Fruit fly (Drosophila melanogaster) whole organism, embryonic: ENCODE measurements around the gene Act79B.

ENCODE experiments used
- CG15011 ChIP-seq: fragments of 200-800 bp; sonication (Bioruptor generic); optimal IDR thresholded peaks from 3 replicates; lab custom pipeline; 2018; ENCODE audit warnings: missing biosample characterization, mild to moderate bottlenecking, missing genetic modification characterization
- CG1647 ChIP-seq: fragments of 200-800 bp; sonication (Bioruptor generic); optimal IDR thresholded peaks from 3 replicates; lab custom pipeline; 2016; ENCODE audit warnings: missing biosample characterization, missing genetic modification characterization
- CG16813 ChIP-seq: fragments of 200-800 bp; sonication (Bioruptor generic); IDR thresholded peaks from 3 replicates; pipeline ENCODE4 v1.3.6; 2022; ENCODE audit warnings: missing biosample characterization, missing genetic modification characterization; ENCODE audit not compliant: partially characterized antibody
- CG17186 ChIP-seq: fragments of 200-800 bp; sonication (Bioruptor generic); optimal IDR thresholded peaks from 3 replicates; lab custom pipeline; 2017; ENCODE audit warnings: missing biosample characterization, missing genetic modification reagents, missing genetic modification characterization
- CG2129 ChIP-seq: fragments of 200-800 bp; sonication (Bioruptor generic); IDR thresholded peaks from 2 replicates; pipeline ENCODE4 v1.3.6; 2022; ENCODE audit warnings: missing biosample characterization, missing genetic modification characterization; ENCODE audit not compliant: partially characterized antibody
- CG2199 ChIP-seq: fragments of 200-800 bp; sonication (Bioruptor generic); IDR thresholded peaks from 3 replicates; pipeline ENCODE4 v1.3.6; 2022; ENCODE audit warnings: missing biosample characterization, missing genetic modification characterization
- CG2678 ChIP-seq: fragments of 200-800 bp; sonication (Bioruptor generic); optimal IDR thresholded peaks from 3 replicates; lab custom pipeline; 2019; ENCODE audit warnings: missing biosample characterization, mild to moderate bottlenecking, missing genetic modification characterization, moderate library complexity
- CG3163 ChIP-seq: fragments of 200-800 bp; sonication (Bioruptor generic); optimal IDR thresholded peaks from 3 replicates; lab custom pipeline; 2016; ENCODE audit warnings: missing biosample characterization, missing genetic modification characterization
- CG5953 ChIP-seq: fragments of 200-800 bp; sonication (Bioruptor generic); IDR thresholded peaks from 2 replicates; pipeline ENCODE4 v1.3.6; 2022; ENCODE audit warnings: missing biosample characterization, missing genetic modification characterization
- CTCF ChIP-seq: fragments of 200-800 bp; sonication (Bioruptor generic); optimal IDR thresholded peaks from 2 replicates; lab custom pipeline; 2017; ENCODE audit warnings: missing biosample characterization, mild to moderate bottlenecking, missing genetic modification characterization, moderate library complexity
- D19A ChIP-seq: fragments of 200-800 bp; optimal IDR thresholded peaks from 3 replicates; lab custom pipeline; 2019; ENCODE audit warnings: missing biosample characterization, mild to moderate bottlenecking, missing genetic modification characterization, moderate library complexity
- Deaf1 ChIP-seq: fragments of 200-800 bp; optimal IDR thresholded peaks from 3 replicates; lab custom pipeline; 2019; ENCODE audit warnings: missing biosample characterization, mild to moderate bottlenecking, missing genetic modification characterization, moderate library complexity
- Dip2 ChIP-seq: fragments of 200-800 bp; sonication (Bioruptor generic); IDR thresholded peaks from 2 replicates; pipeline ENCODE4 v1.3.6; 2022; ENCODE audit warnings: missing biosample characterization, missing genetic modification characterization
- Doc3 ChIP-seq: fragments of 200-800 bp; sonication (Bioruptor generic); IDR thresholded peaks from 3 replicates; pipeline ENCODE4 v1.3.6; 2022; ENCODE audit warnings: missing biosample characterization, missing genetic modification characterization; ENCODE audit not compliant: partially characterized antibody
- Gsc ChIP-seq: fragments of 200-800 bp; sonication (Bioruptor generic); IDR thresholded peaks from 2 replicates; pipeline ENCODE4 v1.3.6; 2022; ENCODE audit warnings: missing biosample characterization, missing genetic modification characterization
- Max ChIP-seq: fragments of 200-800 bp; sonication (Bioruptor generic); optimal IDR thresholded peaks from 2 replicates; lab custom pipeline; 2016; ENCODE audit warnings: missing biosample characterization, mild to moderate bottlenecking, missing genetic modification characterization
- Stat92E ChIP-seq, 3 experiments: fragments of >200 bp in 2 of 3; fragments of 200-800 bp in 1 of 3; sonication (Bioruptor generic) in 1 of 3; optimal IDR thresholded peaks; 2 replicates each; lab custom pipeline; 2017 to 2019; ENCODE audit warnings: missing biosample characterization in 3 of 3, missing genetic modification characterization in 3 of 3, mild to moderate bottlenecking in 1 of 3, moderate library complexity in 1 of 3
- Trl ChIP-seq, 3 experiments: fragments of >200 bp in 2 of 3; fragments of 200-800 bp in 1 of 3; sonication (Bioruptor generic) in 1 of 3; optimal IDR thresholded peaks; 2 replicates in 1 of 3; 3 replicates in 2 of 3; lab custom pipeline; 2016 to 2017; ENCODE audit warnings: missing biosample characterization in 1 of 3, missing genetic modification characterization in 1 of 3
- chinmo ChIP-seq: fragments of 200-800 bp; sonication (Bioruptor generic); IDR thresholded peaks from 4 replicates; pipeline ENCODE4 v1.3.6; 2022; ENCODE audit warnings: missing biosample characterization, missing genetic modification characterization; ENCODE audit not compliant: partially characterized antibody
- crol ChIP-seq: fragments of 200-800 bp; sonication (Bioruptor generic); IDR thresholded peaks from 2 replicates; pipeline ENCODE4 v1.3.6; 2022; ENCODE audit warnings: missing biosample characterization, missing genetic modification characterization
- eve ChIP-seq, 2 experiments: fragments of >200 bp; optimal IDR thresholded peaks; 2 replicates each; lab custom pipeline; 2017; ENCODE audit warnings: missing biosample characterization in 2 of 2, missing genetic modification characterization in 2 of 2
- fd3F ChIP-seq: fragments of 200-800 bp; sonication (Bioruptor generic); optimal IDR thresholded peaks from 2 replicates; lab custom pipeline; 2018; ENCODE audit warnings: missing biosample characterization, mild to moderate bottlenecking, missing genetic modification characterization, moderate library complexity
- fru ChIP-seq: fragments of >200 bp; optimal IDR thresholded peaks from 2 replicates; lab custom pipeline; 2017
- gsb ChIP-seq: fragments of 200-800 bp; sonication (Bioruptor generic); IDR thresholded peaks from 2 replicates; pipeline ENCODE4 v1.3.6; 2022; ENCODE audit warnings: missing biosample characterization, missing genetic modification characterization
- klu ChIP-seq: fragments of 200-800 bp; sonication (Bioruptor generic); IDR thresholded peaks from 2 replicates; pipeline ENCODE4 v1.3.6; 2022; ENCODE audit warnings: missing biosample characterization, missing genetic modification characterization
- kni ChIP-seq: fragments of 200-800 bp; sonication (Bioruptor generic); optimal IDR thresholded peaks from 3 replicates; lab custom pipeline; 2017; ENCODE audit warnings: mild to moderate bottlenecking, missing biosample characterization, missing genetic modification reagents, missing genetic modification characterization
- mld ChIP-seq: fragments of 200-800 bp; sonication (Bioruptor generic); IDR thresholded peaks from 3 replicates; pipeline ENCODE4 v1.3.6; 2022; ENCODE audit warnings: missing biosample characterization, missing genetic modification characterization; ENCODE audit not compliant: partially characterized antibody
- org-1 ChIP-seq: fragments of 200-800 bp; sonication (Bioruptor generic); optimal IDR thresholded peaks from 2 replicates; lab custom pipeline; 2017; ENCODE audit warnings: missing biosample characterization, missing genetic modification characterization
- otp ChIP-seq: fragments of 200-800 bp; sonication (Bioruptor generic); IDR thresholded peaks from 3 replicates; pipeline ENCODE4, ENCODE4 v1.3.6; 2022; ENCODE audit warnings: missing biosample characterization, missing genetic modification characterization
- row ChIP-seq: fragments of 200-800 bp; sonication (Bioruptor generic); IDR thresholded peaks from 3 replicates; pipeline ENCODE4 v1.3.6; 2022; ENCODE audit warnings: missing biosample characterization, missing genetic modification characterization
- scrt ChIP-seq: fragments of 200-800 bp; sonication (Bioruptor generic); optimal IDR thresholded peaks from 2 replicates; lab custom pipeline; 2018; ENCODE audit warnings: missing biosample characterization, mild to moderate bottlenecking, missing genetic modification characterization, moderate library complexity
- sens ChIP-seq: fragments of 200-800 bp; sonication (Bioruptor generic); peaks from one replicate; lab custom pipeline; 2016; ENCODE audit warnings: missing biosample characterization, missing genetic modification characterization
- slp2 ChIP-seq: fragments of 200-800 bp; sonication (Bioruptor generic); optimal IDR thresholded peaks from 2 replicates; lab custom pipeline; 2016; ENCODE audit warnings: missing biosample characterization, missing genetic modification characterization
- twi ChIP-seq: fragments of 200-800 bp; optimal IDR thresholded peaks from 2 replicates; lab custom pipeline; 2019; ENCODE audit warnings: missing biosample characterization, mild to moderate bottlenecking, missing genetic modification characterization, moderate library complexity
- vvl ChIP-seq: fragments of 200-800 bp; sonication (Bioruptor generic); IDR thresholded peaks from 2 replicates; pipeline ENCODE4 v1.3.6; 2022; ENCODE audit warnings: missing biosample characterization, missing genetic modification characterization

Gene Act79B

DNA sequence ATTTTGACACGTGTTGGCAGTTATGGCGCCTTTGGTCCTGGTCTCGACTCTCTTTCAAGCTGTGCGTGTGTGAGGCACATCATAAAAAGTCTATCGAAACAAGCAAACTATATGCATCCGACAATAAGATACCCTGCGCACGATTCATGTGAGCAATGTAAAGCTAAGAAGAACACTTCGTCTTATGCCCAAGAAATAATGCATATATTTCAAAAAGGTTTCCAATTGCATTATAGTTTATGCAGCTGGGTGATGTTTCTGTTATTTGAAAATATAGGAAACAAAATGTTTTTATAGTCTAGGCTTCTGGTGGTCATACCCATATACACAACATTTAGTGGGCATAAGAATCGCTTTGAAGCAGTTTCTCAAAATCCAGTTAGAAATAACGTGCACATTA lies 11.4 kb upstream of the Act79B start (continued):
- TF ChIP-seq vvl (GFP tag; lab: Robert Waterston, UW) (no peak), CG2129 (GFP tag; lab: Robert Waterston, UW) (no peak), eve (GFP tag; optimal IDR thresholded peaks at IDR 0.05; lab: Kevin White, UChicago) (no peak), sens (GFP tag; lab: Kevin White, UChicago) (peak; percentile 72), twi (no peak), Max (no peak), mld (GFP tag; lab: Robert Waterston, UW) (no peak), row (GFP tag; lab: Robert Waterston, UW) (peak; percentile 36; the same call in 2 of the 3 replicates)

DNA sequence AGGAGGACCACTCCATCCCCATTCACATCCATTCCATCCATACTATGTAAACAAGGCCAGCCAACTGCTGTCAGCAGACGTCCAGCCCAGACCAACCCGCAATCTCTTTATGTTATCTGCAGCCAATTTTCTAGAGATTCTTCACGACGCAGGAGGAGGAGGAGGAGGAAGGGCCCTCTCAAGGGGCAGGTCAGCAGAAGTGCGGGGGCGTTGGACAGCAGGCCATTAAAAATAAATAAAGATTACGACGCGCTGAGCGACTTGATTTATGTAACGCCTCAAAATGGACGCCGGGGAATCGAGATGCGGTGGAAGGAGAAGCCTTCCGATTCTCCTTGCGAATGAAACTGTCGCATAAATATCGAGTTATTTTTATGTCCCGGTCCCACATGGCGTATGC lies 5.2 kb upstream of the Act79B start:
- TF ChIP-seq org-1 (no peak), scrt (GFP tag; lab: Kevin White, UChicago) (no peak), crol (peak; percentile 48), chinmo (GFP tag; lab: Robert Waterston, UW) (no peak), twi (no peak)

DNA sequence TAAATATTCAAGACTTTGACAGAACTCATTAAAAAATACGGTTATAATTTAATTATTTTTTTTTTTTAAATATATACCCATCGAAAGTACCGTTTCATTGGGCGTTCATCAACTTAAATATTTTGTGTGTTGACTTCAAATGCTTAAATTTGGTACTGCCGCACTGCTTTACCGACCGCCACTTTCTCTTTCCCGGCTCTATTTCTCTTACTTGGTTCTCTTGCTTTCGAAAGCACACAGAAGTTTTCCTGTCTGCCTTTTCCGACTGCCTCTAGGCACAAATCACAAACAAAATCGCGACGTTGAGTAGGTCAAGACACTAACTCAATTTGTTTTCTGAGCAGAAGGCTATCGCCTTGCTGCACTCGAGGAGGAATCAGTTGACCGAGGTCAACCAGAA lies 9.0 kb downstream of the Act79B start:
- TF ChIP-seq fd3F, result no peak
- TF ChIP-seq CG15011 (GFP tag; lab: Kevin White, UChicago), result no peak
- peak; percentile 3 for TF ChIP-seq sens (GFP tag; lab: Kevin White, UChicago)
- TF ChIP-seq CG3163 (GFP tag; lab: Kevin White, UChicago), result peak; percentile 78
- peak; percentile 71 for TF ChIP-seq Deaf1
- TF ChIP-seq CG1647 (GFP tag; lab: Kevin White, UChicago), result no peak
- no peak for TF ChIP-seq slp2 (GFP tag; lab: Kevin White, UChicago)
- TF ChIP-seq Trl (optimal IDR thresholded peaks at IDR 0.05; lab: Kevin White, UChicago), result peak in 1 of 2 experiments; percentile 3
- no peak for TF ChIP-seq Trl (GFP tag; optimal IDR thresholded peaks at IDR 0.05; lab: Kevin White, UChicago)

DNA sequence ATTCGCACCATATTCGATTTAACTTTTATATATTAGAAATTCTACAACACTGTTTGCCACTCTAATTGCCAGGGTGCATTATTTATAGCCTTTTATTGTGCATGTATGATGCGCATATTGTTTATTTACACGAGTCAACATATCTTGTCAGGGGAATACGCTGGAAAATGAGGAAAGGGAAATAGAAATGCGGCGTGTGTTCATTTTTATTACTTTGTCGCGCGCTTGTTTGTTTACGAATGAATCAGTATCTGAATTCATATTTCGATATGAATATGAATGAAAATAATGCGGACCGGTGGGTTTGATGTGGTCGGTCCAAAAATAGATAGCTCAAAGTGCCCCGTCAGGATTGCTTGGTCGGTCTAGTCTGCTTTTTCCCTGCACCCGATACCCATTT lies 21.1 kb downstream of the Act79B start:
- TF ChIP-seq CG16813 (GFP tag; lab: Robert Waterston, UW) (no peak), Doc3 (GFP tag; lab: Robert Waterston, UW) (no peak), CTCF (no peak), Dip2 (no peak), CG3163 (GFP tag; lab: Kevin White, UChicago) (no peak), D19A (tag; lab: Kevin White, UChicago) (peak; percentile 76), CG2199 (GFP tag; lab: Robert Waterston, UW) (peak; percentile 100), kni (peak; percentile 1), Stat92E (GFP tag; optimal IDR thresholded peaks at IDR 0.05; lab: Kevin White, UChicago) (no peak), Gsc (GFP tag; lab: Robert Waterston, UW) (no peak), otp (GFP tag; lab: Robert Waterston, UW) (no peak)

DNA sequence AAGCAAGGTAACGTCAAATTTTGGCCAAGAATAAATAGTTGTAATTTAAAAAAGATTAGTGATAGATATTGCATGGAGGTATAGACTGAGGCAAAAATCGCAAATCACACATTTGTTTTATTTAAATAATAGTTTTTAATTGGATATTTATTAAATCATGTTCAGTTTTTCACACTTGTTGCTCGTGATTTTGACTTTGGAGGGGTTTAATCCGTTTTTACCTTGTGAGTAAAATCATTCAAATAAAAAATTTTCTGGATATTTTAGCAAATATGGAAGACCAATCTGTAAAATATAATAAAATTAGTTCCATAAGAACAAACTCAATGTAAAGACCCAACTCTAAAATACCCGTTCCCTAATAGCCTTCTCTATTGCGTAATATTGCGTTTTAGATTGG lies 43.2 kb downstream of the Act79B start, which contains the start of gene CG7140:
Gene CG7140, minus strand, starts transcription at position 101 of the 400 bp plus-strand sequence.
- TF ChIP-seq CG2678 (tag; lab: Kevin White, UChicago) (no peak), CG5953 (GFP tag; lab: Robert Waterston, UW) (no peak), CG17186 (GFP tag; lab: Kevin White, UChicago) (no peak), klu (GFP tag; lab: Robert Waterston, UW) (no peak), CG1647 (GFP tag; lab: Kevin White, UChicago) (no peak), fru (no peak), gsb (GFP tag; lab: Robert Waterston, UW) (no peak)
